Worm (Caenorhabditis elegans): ENCODE data around the gene sra-3.

Gene sra-3

ce11 chrII:9532011-9532410 lies 8.6 kb downstream of the sra-3 start, which contains the start of gene sra-9:
sra-9 (plus strand) TSS chrII:9532311.
- TF ChIP-seq pes-1 (GFP tag; IDR thresholded peaks at IDR 0.05) = no peak
- no peak for TF ChIP-seq tra-4 (tag; optimal IDR thresholded peaks at IDR 0.05)
- TF ChIP-seq ama-1 (optimal IDR thresholded peaks at IDR 0.05) = no peak
- TF ChIP-seq ceh-36 (tag; optimal IDR thresholded peaks at IDR 0.05) = no peak
- TF ChIP-seq hmg-4 (GFP tag; optimal IDR thresholded peaks at IDR 0.05) = no peak

ce11 chrII:9528480-9528879 lies 12.1 kb downstream of the sra-3 start, which contains the start of gene sra-2:
sra-2 (plus strand) TSS chrII:9528780.
- TF ChIP-seq hmg-4 (GFP tag; optimal IDR thresholded peaks at IDR 0.05) (no peak), hmbx-1 (tag; optimal IDR thresholded peaks at IDR 0.05) (no peak), ceh-13 (GFP tag; optimal IDR thresholded peaks at IDR 0.05) (no peak), tbx-11 (GFP tag; IDR thresholded peaks at IDR 0.05) (no peak)

- TF ChIP-seq F13C5.2 (tag; optimal IDR thresholded peaks at IDR 0.05) (no peak), hmg-4 (GFP tag; optimal IDR thresholded peaks at IDR 0.05) (no peak), ama-1 (optimal IDR thresholded peaks at IDR 0.05) (no peak), tra-4 (tag; optimal IDR thresholded peaks at IDR 0.05) (no peak)
Observed at ce11 chrII:9523539-9524224, 16.9 kb downstream of the sra-3 start, which contains the start of gene mex-6. mex-6 (plus strand) TSS chrII:9524174.

ce11 chrII:9522986-9523385 lies 17.6 kb downstream of the sra-3 start, which contains the start of gene AH6.17:
AH6.17 (plus strand) TSS chrII:9523170.
- no peak for TF ChIP-seq flt-1 (GFP tag; IDR thresholded peaks at IDR 0.05)
- TF ChIP-seq hmbx-1 (tag; optimal IDR thresholded peaks at IDR 0.05) = no peak
- TF ChIP-seq B0310.2 (tag; optimal IDR thresholded peaks at IDR 0.05) = no peak
- TF ChIP-seq F13C5.2 (tag; optimal IDR thresholded peaks at IDR 0.05) = no peak
- TF ChIP-seq hnd-1 (tag; optimal IDR thresholded peaks at IDR 0.05) = no peak
- TF ChIP-seq tbx-37 (GFP tag; conservative IDR thresholded peaks at IDR 0.05) = no peak
- TF ChIP-seq tra-4 (tag; optimal IDR thresholded peaks at IDR 0.05) = no peak
- no peak for TF ChIP-seq ama-1 (optimal IDR thresholded peaks at IDR 0.05)
- no peak for TF ChIP-seq tbx-11 (GFP tag; IDR thresholded peaks at IDR 0.05)
- TF ChIP-seq aly-1 (tag; optimal IDR thresholded peaks at IDR 0.05) = no peak
- no peak for TF ChIP-seq pes-1 (GFP tag; IDR thresholded peaks at IDR 0.05)
- TF ChIP-seq hmg-4 (GFP tag; optimal IDR thresholded peaks at IDR 0.05) = no peak
- TF ChIP-seq ceh-13 (GFP tag; optimal IDR thresholded peaks at IDR 0.05) = no peak
- TF ChIP-seq scrt-1 (GFP tag; IDR thresholded peaks at IDR 0.05) = no peak

- no peak for TF ChIP-seq tra-4 (tag; optimal IDR thresholded peaks at IDR 0.05)
- TF ChIP-seq hmbx-1 (tag; optimal IDR thresholded peaks at IDR 0.05) = no peak
- no peak for TF ChIP-seq scrt-1 (GFP tag; IDR thresholded peaks at IDR 0.05)
- TF ChIP-seq ets-7 (tag; optimal IDR thresholded peaks at IDR 0.05) = no peak
- TF ChIP-seq F13C5.2 (tag; optimal IDR thresholded peaks at IDR 0.05) = no peak
- no peak for TF ChIP-seq tbx-11 (GFP tag; IDR thresholded peaks at IDR 0.05)
- TF ChIP-seq sea-1 (GFP tag; conservative IDR thresholded peaks at IDR 0.05) = no peak
- no peak for TF ChIP-seq hnd-1 (tag; optimal IDR thresholded peaks at IDR 0.05)
- TF ChIP-seq ama-1 (optimal IDR thresholded peaks at IDR 0.05) = no peak
- TF ChIP-seq ceh-36 (tag; optimal IDR thresholded peaks at IDR 0.05) = no peak
- no peak for TF ChIP-seq aly-1 (tag; optimal IDR thresholded peaks at IDR 0.05)
- no peak for TF ChIP-seq tbx-37 (GFP tag; conservative IDR thresholded peaks at IDR 0.05)
- TF ChIP-seq hmg-4 (GFP tag; optimal IDR thresholded peaks at IDR 0.05) = no peak
- no peak for TF ChIP-seq pes-1 (GFP tag; IDR thresholded peaks at IDR 0.05)
- no peak for TF ChIP-seq B0310.2 (tag; optimal IDR thresholded peaks at IDR 0.05)
- TF ChIP-seq flt-1 (GFP tag; IDR thresholded peaks at IDR 0.05) = no peak
- TF ChIP-seq ceh-13 (GFP tag; optimal IDR thresholded peaks at IDR 0.05) = no peak
Observed at ce11 chrII:9521570-9521969, 19.1 kb downstream of the sra-3 start, which contains the start of gene sra-1. sra-1 (minus strand) TSS chrII:9521670.

- TF ChIP-seq tbx-37 (GFP tag; conservative IDR thresholded peaks at IDR 0.05) (no peak), ets-7 (tag; optimal IDR thresholded peaks at IDR 0.05) (no peak), sea-1 (GFP tag; conservative IDR thresholded peaks at IDR 0.05) (no peak), B0310.2 (tag; optimal IDR thresholded peaks at IDR 0.05) (no peak), tra-4 (tag; optimal IDR thresholded peaks at IDR 0.05) (no peak), pes-1 (GFP tag; IDR thresholded peaks at IDR 0.05) (no peak), hnd-1 (tag; optimal IDR thresholded peaks at IDR 0.05) (no peak), hmg-4 (GFP tag; optimal IDR thresholded peaks at IDR 0.05) (no peak), flt-1 (GFP tag; IDR thresholded peaks at IDR 0.05) (no peak), F13C5.2 (tag; optimal IDR thresholded peaks at IDR 0.05) (no peak), hmbx-1 (tag; optimal IDR thresholded peaks at IDR 0.05) (no peak), tbx-11 (GFP tag; IDR thresholded peaks at IDR 0.05) (no peak), scrt-1 (GFP tag; IDR thresholded peaks at IDR 0.05) (no peak), ceh-13 (GFP tag; optimal IDR thresholded peaks at IDR 0.05) (no peak)
Observed at ce11 chrII:9518781-9519180, 21.8 kb downstream of the sra-3 start, which contains the start of the genes sfxn-1.1 and AH6.3. sfxn-1.1 (minus strand) TSS chrII:9518881. AH6.3 (plus strand) TSS chrII:9519055.

- TF ChIP-seq F13C5.2 (tag; optimal IDR thresholded peaks at IDR 0.05) (no peak), hmg-4 (GFP tag; optimal IDR thresholded peaks at IDR 0.05) (no peak), tbx-11 (GFP tag; IDR thresholded peaks at IDR 0.05) (no peak)
Observed at ce11 chrII:9516836-9517235, 23.8 kb downstream of the sra-3 start, which contains the start of gene gcy-1. gcy-1 (minus strand) TSS chrII:9516936.

ce11 chrII:9507181-9507580 lies 33.4 kb downstream of the sra-3 start, which contains the start of gene gcy-3:
gcy-3 (minus strand) TSS chrII:9507281.
- TF ChIP-seq ceh-36 (tag; optimal IDR thresholded peaks at IDR 0.05) = no peak
- TF ChIP-seq hmg-4 (GFP tag; optimal IDR thresholded peaks at IDR 0.05) = no peak
- TF ChIP-seq tbx-37 (GFP tag; conservative IDR thresholded peaks at IDR 0.05) = no peak
- TF ChIP-seq ama-1 (optimal IDR thresholded peaks at IDR 0.05) = no peak
- no peak for TF ChIP-seq hmbx-1 (tag; optimal IDR thresholded peaks at IDR 0.05)
- TF ChIP-seq F13C5.2 (tag; optimal IDR thresholded peaks at IDR 0.05) = no peak

Measured in whole organism, early embryonic.